Worm (Caenorhabditis elegans) whole organism, L1 larva: ENCODE results near the gene C47D12.5.

Source experiments
- C34B4.2 ChIP-seq: sonication (generic microtip); optimal IDR thresholded peaks from 2 replicates; lab custom pipeline; 2017; ENCODE audit warnings: mild to moderate bottlenecking, missing genetic modification characterization, missing compliant biosample characterization
- F16B12.6 ChIP-seq: fragments of 150-350 bp; optimal IDR thresholded peaks from 2 replicates; lab custom pipeline; 2014; ENCODE audit warnings: missing biosample characterization, missing genetic modification characterization
- Y116A8C.19 ChIP-seq: sonication (generic microtip); optimal IDR thresholded peaks from 2 replicates; lab custom pipeline; 2016; ENCODE audit warnings: missing compliant biosample characterization, missing genetic modification characterization, borderline replicate concordance
- aha-1 ChIP-seq: fragments of 150-350 bp; optimal IDR thresholded peaks from 2 replicates; lab custom pipeline; 2014; ENCODE audit warnings: missing biosample characterization, missing genetic modification characterization
- alr-1 ChIP-seq: fragments of 200-800 bp; sonication (Bioruptor generic); optimal IDR thresholded peaks from 2 replicates; lab custom pipeline; 2018; ENCODE audit warnings: borderline replicate concordance, mild to moderate bottlenecking, missing genetic modification characterization, missing compliant biosample characterization
- aly-2 ChIP-seq: fragments of 150-350 bp; optimal IDR thresholded peaks from 2 replicates; lab custom pipeline; 2014; ENCODE audit warnings: missing biosample characterization, missing genetic modification characterization
- ama-1 ChIP-seq: fragments of 150-350 bp; optimal IDR thresholded peaks from 2 replicates; lab custom pipeline; 2014
- blmp-1 ChIP-seq: fragments of 150-350 bp; optimal IDR thresholded peaks from 2 replicates; lab custom pipeline; 2014; ENCODE audit warnings: missing biosample characterization, missing genetic modification characterization
- ceh-8 ChIP-seq: fragments of 200-800 bp; sonication (Bioruptor generic); optimal IDR thresholded peaks from 2 replicates; lab custom pipeline; 2018; ENCODE audit warnings: mild to moderate bottlenecking, missing genetic modification characterization, moderate library complexity, missing compliant biosample characterization
- ceh-82 ChIP-seq, 3 experiments: fragments of 150-350 bp in 1 of 3; sonication (generic microtip) in 2 of 3; optimal IDR thresholded peaks; 2 replicates each; lab custom pipeline; 2014 to 2017; ENCODE audit warnings: missing biosample characterization in 3 of 3, missing genetic modification characterization in 3 of 3
- ceh-88 ChIP-seq: fragments of 200-800 bp; sonication (Bioruptor generic); IDR thresholded peaks from 2 replicates; pipeline ENCODE4 v1.3.6; 2022; ENCODE audit warnings: missing genetic modification characterization, missing compliant biosample characterization
- ceh-90 ChIP-seq: sonication (generic microtip); optimal IDR thresholded peaks from 2 replicates; lab custom pipeline; 2016; ENCODE audit warnings: missing genetic modification characterization, missing compliant biosample characterization
- ces-1 ChIP-seq: fragments of 150-350 bp; optimal IDR thresholded peaks from 2 replicates; lab custom pipeline; 2014; ENCODE audit warnings: missing biosample characterization, missing genetic modification reagents, missing genetic modification characterization
- dsc-1 ChIP-seq: sonication (generic microtip); optimal IDR thresholded peaks from 2 replicates; lab custom pipeline; 2016; ENCODE audit warnings: mild to moderate bottlenecking, missing genetic modification characterization, missing compliant biosample characterization
- efl-1 ChIP-seq, 4 experiments: fragments of 150-350 bp; optimal IDR thresholded peaks in 3 of 4; peaks in 1 of 4; 1 replicate in 1 of 4; 2 replicates in 3 of 4; lab custom pipeline; 2014; ENCODE audit warnings: missing biosample characterization in 2 of 4, missing genetic modification characterization in 2 of 4, missing genetic modification reagents in 2 of 4
- efl-3 ChIP-seq: fragments of 200-800 bp; sonication (Bioruptor generic); optimal IDR thresholded peaks from 2 replicates; lab custom pipeline; 2018; ENCODE audit warnings: mild to moderate bottlenecking, missing genetic modification characterization, missing compliant biosample characterization
- egl-13 ChIP-seq: sonication (generic microtip); optimal IDR thresholded peaks from 2 replicates; lab custom pipeline; 2016; ENCODE audit warnings: missing genotype, missing genetic modification reagents, missing genetic modification characterization, missing compliant biosample characterization
- egl-27 ChIP-seq, 2 experiments: fragments of 150-350 bp in 1 of 2; sonication (generic microtip); optimal IDR thresholded peaks; 3 replicates each; lab custom pipeline; 2017 to 2018; ENCODE audit warnings: missing biosample characterization in 2 of 2, missing genetic modification characterization in 2 of 2, missing genetic modification reagents in 2 of 2
- elt-3 ChIP-seq, 6 experiments: fragments of 150-350 bp in 1 of 6; sonication (generic microtip); optimal IDR thresholded peaks; 2 replicates each; lab custom pipeline; 2017 to 2018; ENCODE audit warnings: missing biosample characterization in 6 of 6, missing genetic modification characterization in 6 of 6, inconsistent platforms in 1 of 6
- fkh-10 ChIP-seq: sonication (generic microtip); optimal IDR thresholded peaks from 2 replicates; lab custom pipeline; 2017; ENCODE audit warnings: missing biosample characterization, missing genetic modification reagents, missing genetic modification characterization
- fos-1 ChIP-seq: fragments of 150-350 bp; optimal IDR thresholded peaks from 2 replicates; lab custom pipeline; 2014; ENCODE audit warnings: missing biosample characterization, missing genetic modification characterization
- hlh-17 ChIP-seq: fragments of 200-800 bp; sonication (Bioruptor generic); optimal IDR thresholded peaks from 2 replicates; lab custom pipeline; 2018; ENCODE audit warnings: missing genetic modification characterization, mild to moderate bottlenecking, missing compliant biosample characterization, moderate library complexity, borderline replicate concordance
- hpl-2 ChIP-seq: fragments of 150-350 bp; optimal IDR thresholded peaks from 2 replicates; lab custom pipeline; 2014; ENCODE audit warnings: missing biosample characterization, missing genetic modification reagents, missing genetic modification characterization
- irx-1 ChIP-seq: sonication (generic microtip); optimal IDR thresholded peaks from 2 replicates; lab custom pipeline; 2016; ENCODE audit warnings: missing genetic modification characterization, missing compliant biosample characterization
- isw-1 ChIP-seq: fragments of 200-800 bp; sonication (Bioruptor generic); IDR thresholded peaks from 2 replicates; pipeline ENCODE4 v1.3.6; 2022; ENCODE audit warnings: missing genetic modification characterization, missing compliant biosample characterization
- jun-1 ChIP-seq: fragments of 150-350 bp; optimal IDR thresholded peaks from 2 replicates; lab custom pipeline; 2014; ENCODE audit warnings: missing biosample characterization, missing genetic modification reagents, missing genetic modification characterization
- lin-13 ChIP-seq: fragments of 150-350 bp; optimal IDR thresholded peaks from 2 replicates; lab custom pipeline; 2014; ENCODE audit warnings: missing biosample characterization, missing genetic modification reagents, missing genetic modification characterization
- lin-39 ChIP-seq: fragments of 150-350 bp; optimal IDR thresholded peaks from 2 replicates; lab custom pipeline; 2014; ENCODE audit warnings: missing biosample characterization, missing genetic modification reagents, missing genetic modification characterization
- lir-3 ChIP-seq: sonication (generic microtip); optimal IDR thresholded peaks from 2 replicates; lab custom pipeline; 2016; ENCODE audit warnings: mild to moderate bottlenecking, missing genetic modification characterization, moderate library complexity, missing compliant biosample characterization; ENCODE audit not compliant: poor library complexity
- lsy-2 ChIP-seq, 2 experiments: fragments of 150-350 bp; optimal IDR thresholded peaks; 2 replicates each; lab custom pipeline; 2014; ENCODE audit warnings: missing biosample characterization in 2 of 2, missing genetic modification characterization in 2 of 2
- mab-9 ChIP-seq: fragments of 200-800 bp; sonication (Bioruptor generic); IDR thresholded peaks from 2 replicates; pipeline ENCODE4 v1.3.6; 2022; ENCODE audit warnings: missing genetic modification reagents, missing genetic modification characterization, missing compliant biosample characterization
- mdl-1 ChIP-seq, 2 experiments: fragments of 150-350 bp; optimal IDR thresholded peaks; 2 replicates each; lab custom pipeline; 2014 to 2017; ENCODE audit warnings: missing biosample characterization in 2 of 2, missing genetic modification characterization in 2 of 2, inconsistent platforms in 1 of 2
- mef-2 ChIP-seq: fragments of 150-350 bp; optimal IDR thresholded peaks from 2 replicates; lab custom pipeline; 2014; ENCODE audit warnings: missing biosample characterization, missing genetic modification characterization
- nhr-11 ChIP-seq: fragments of 150-350 bp; optimal IDR thresholded peaks from 2 replicates; lab custom pipeline; 2014; ENCODE audit warnings: missing biosample characterization, missing genetic modification characterization
- nhr-237 ChIP-seq: fragments of 150-350 bp; optimal IDR thresholded peaks from 2 replicates; lab custom pipeline; 2014; ENCODE audit warnings: missing biosample characterization, missing genetic modification characterization
- nhr-47 ChIP-seq: sonication (generic microtip); optimal IDR thresholded peaks from 2 replicates; lab custom pipeline; 2016; ENCODE audit warnings: mild to moderate bottlenecking, missing genetic modification characterization, moderate library complexity, missing compliant biosample characterization
- nhr-84 ChIP-seq: sonication (generic microtip); optimal IDR thresholded peaks from 2 replicates; lab custom pipeline; 2017; ENCODE audit warnings: missing biosample characterization, missing genetic modification characterization
- nhr-85 ChIP-seq: sonication (generic microtip); peaks from one replicate; lab custom pipeline; 2016; ENCODE audit warnings: missing genetic modification characterization, inconsistent platforms, missing compliant biosample characterization
- nhr-90 ChIP-seq: sonication (generic microtip); optimal IDR thresholded peaks from 2 replicates; lab custom pipeline; 2016; ENCODE audit warnings: mild to moderate bottlenecking, missing genetic modification characterization, missing compliant biosample characterization; ENCODE audit not compliant: poor library complexity
- pag-3 ChIP-seq: sonication (generic microtip); optimal IDR thresholded peaks from 2 replicates; lab custom pipeline; 2017; ENCODE audit warnings: missing genetic modification characterization, mild to moderate bottlenecking, missing compliant biosample characterization, antibody characterized with exemption, borderline replicate concordance; ENCODE audit not compliant: insufficient read depth
- pax-3 ChIP-seq: fragments of 200-800 bp; sonication (Bioruptor generic); optimal IDR thresholded peaks from 2 replicates; lab custom pipeline; 2018; ENCODE audit warnings: mild to moderate bottlenecking, missing genetic modification characterization, moderate library complexity, missing compliant biosample characterization
- pqm-1 ChIP-seq: sonication (generic microtip); optimal IDR thresholded peaks from 3 replicates; lab custom pipeline; 2017; ENCODE audit warnings: missing biosample characterization, missing genetic modification characterization
- skn-1 ChIP-seq: fragments of 150-350 bp; optimal IDR thresholded peaks from 2 replicates; lab custom pipeline; 2014; ENCODE audit warnings: missing biosample characterization, missing genetic modification characterization
- snpc-4 ChIP-seq: fragments of 150-350 bp; optimal IDR thresholded peaks from 2 replicates; lab custom pipeline; 2014; ENCODE audit warnings: missing biosample characterization, missing genetic modification characterization
- sptf-1 ChIP-seq: fragments of 150-350 bp; optimal IDR thresholded peaks from 2 replicates; lab custom pipeline; 2014; ENCODE audit warnings: missing biosample characterization, missing genetic modification characterization
- sup-37 ChIP-seq: fragments of 200-800 bp; sonication (Bioruptor generic); optimal IDR thresholded peaks from 2 replicates; lab custom pipeline; 2018; ENCODE audit warnings: mild to moderate bottlenecking, missing genetic modification characterization, missing compliant biosample characterization
- unc-130 ChIP-seq: fragments of 150-350 bp; optimal IDR thresholded peaks from 2 replicates; lab custom pipeline; 2017; ENCODE audit warnings: missing biosample characterization, missing genetic modification characterization, inconsistent platforms
- unc-30 ChIP-seq: sonication (generic microtip); optimal IDR thresholded peaks from 2 replicates; lab custom pipeline; 2017; ENCODE audit warnings: missing biosample characterization, missing genetic modification characterization
- unc-62 ChIP-seq: fragments of 150-350 bp; optimal IDR thresholded peaks from 2 replicates; lab custom pipeline; 2014; ENCODE audit warnings: missing biosample characterization, missing genetic modification reagents, missing genetic modification characterization
- vab-15 ChIP-seq: sonication (generic microtip); optimal IDR thresholded peaks from 2 replicates; lab custom pipeline; 2017; ENCODE audit warnings: missing genotype, mild to moderate bottlenecking, missing genetic modification characterization, missing compliant biosample characterization
- xbp-1 ChIP-seq: sonication (generic microtip); optimal IDR thresholded peaks from 2 replicates; lab custom pipeline; 2016; ENCODE audit warnings: missing genetic modification characterization, missing compliant biosample characterization
- zag-1 ChIP-seq: fragments of 150-350 bp; optimal IDR thresholded peaks from 2 replicates; lab custom pipeline; 2014; ENCODE audit warnings: missing biosample characterization, missing genetic modification characterization
- zip-4 ChIP-seq: fragments of 200-800 bp; sonication (Bioruptor generic); optimal IDR thresholded peaks from 2 replicates; lab custom pipeline; 2018; ENCODE audit warnings: mild to moderate bottlenecking, missing genetic modification characterization, moderate library complexity, missing compliant biosample characterization

Gene C47D12.5

ce11 chrII:11694432-11694831 is 9.4 kb upstream of the C47D12.5 start:
- TF ChIP-seq mdl-1 (tag; optimal IDR thresholded peaks at IDR 0.05; lab: Kevin White, UChicago) (no peak), lsy-2 (tag; optimal IDR thresholded peaks at IDR 0.05; lab: Kevin White, UChicago) (peak; percentile 40 to 67), nhr-85 (tag; lab: Kevin White, UChicago) (no peak), zag-1 (tag; lab: Kevin White, UChicago) (no peak), isw-1 (no peak), efl-1 (optimal IDR thresholded peaks at IDR 0.05; lab: Kevin White, UChicago) (peak; percentile 27 to 57), efl-1 (GFP tag; optimal IDR thresholded peaks at IDR 0.05 in 1 of 2; lab: Kevin White, UChicago) (peak; percentile 46 to 94), irx-1 (tag; lab: Kevin White, UChicago) (no peak), vab-15 (tag; lab: Kevin White, UChicago) (no peak), xbp-1 (peak; percentile 4), blmp-1 (tag; lab: Kevin White, UChicago) (peak; percentile 58), nhr-11 (tag; lab: Kevin White, UChicago) (no peak), nhr-90 (tag; lab: Kevin White, UChicago) (no peak), nhr-237 (tag; lab: Kevin White, UChicago) (no peak), jun-1 (tag; lab: Kevin White, UChicago) (no peak), elt-3 (tag; optimal IDR thresholded peaks at IDR 0.05; lab: Kevin White, UChicago) (peak in 1 of 6 experiments; percentile 22), snpc-4 (no peak), lir-3 (no peak), fkh-10 (GFP tag; lab: Kevin White, UChicago) (no peak), unc-62 (GFP tag; lab: Kevin White, UChicago) (no peak), egl-13 (tag; lab: Kevin White, UChicago) (no peak), egl-27 (tag; optimal IDR thresholded peaks at IDR 0.05; lab: Kevin White, UChicago) (no peak), ceh-82 (tag; optimal IDR thresholded peaks at IDR 0.05; lab: Kevin White, UChicago) (peak in 1 of 3 experiments; percentile 35), alr-1 (tag; lab: Kevin White, UChicago) (no peak), aly-2 (tag; lab: Kevin White, UChicago) (no peak), hlh-17 (no peak), lin-39 (no peak), sup-37 (GFP tag; lab: Kevin White, UChicago) (no peak), efl-3 (GFP tag; lab: Kevin White, UChicago) (no peak), pax-3 (tag; lab: Kevin White, UChicago) (no peak), C34B4.2 (tag; lab: Kevin White, UChicago) (no peak), fos-1 (no peak), hpl-2 (GFP tag; lab: Kevin White, UChicago) (no peak), ceh-88 (GFP tag; lab: Robert Waterston, UW) (no peak), skn-1 (tag; lab: Kevin White, UChicago) (peak; percentile 42), nhr-84 (tag; lab: Kevin White, UChicago) (no peak), pag-3 (tag; lab: Kevin White, UChicago) (no peak), ceh-8 (GFP tag; lab: Kevin White, UChicago) (no peak), ceh-90 (no peak), mef-2 (tag; lab: Kevin White, UChicago) (no peak), ces-1 (GFP tag; lab: Kevin White, UChicago) (no peak), lin-13 (GFP tag; lab: Kevin White, UChicago) (peak; percentile 27), unc-30 (tag; lab: Kevin White, UChicago) (no peak), ama-1 (no peak), Y116A8C.19 (tag; lab: Kevin White, UChicago) (no peak), F16B12.6 (tag; lab: Kevin White, UChicago) (peak; percentile 26), mab-9 (GFP tag; lab: Robert Waterston, UW) (no peak), aha-1 (tag; lab: Kevin White, UChicago) (no peak), sptf-1 (tag; lab: Kevin White, UChicago) (no peak), zip-4 (no peak), nhr-47 (tag; lab: Kevin White, UChicago) (no peak), pqm-1 (no peak), dsc-1 (tag; lab: Kevin White, UChicago) (no peak), unc-130 (peak; percentile 18)
